Worm (Caenorhabditis elegans) whole organism, L2 larva: ENCODE measurements around the gene C16C10.13.

Source experiments
- F13H6.1 ChIP-seq: sonication (generic microtip); optimal IDR thresholded peaks from 2 replicates; lab custom pipeline; 2016; ENCODE audit warnings: missing genetic modification characterization, missing compliant biosample characterization
- R02D3.7 ChIP-seq: fragments of 150-350 bp; optimal IDR thresholded peaks from 2 replicates; lab custom pipeline; 2014; ENCODE audit warnings: missing biosample characterization, missing genetic modification characterization
- ama-1 ChIP-seq: fragments of 150-350 bp; optimal IDR thresholded peaks from 2 replicates; lab custom pipeline; 2018; ENCODE audit warnings: inconsistent platforms
- blmp-1 ChIP-seq: sonication (generic microtip); optimal IDR thresholded peaks from 2 replicates; lab custom pipeline; 2017; ENCODE audit warnings: missing genetic modification characterization, mild to moderate bottlenecking, missing compliant biosample characterization, antibody characterized with exemption, moderate library complexity; ENCODE audit not compliant: insufficient read depth
- ceh-16 ChIP-seq: fragments of 150-350 bp; optimal IDR thresholded peaks from 2 replicates; lab custom pipeline; 2014; ENCODE audit warnings: missing biosample characterization, missing genetic modification characterization
- ceh-82 ChIP-seq: fragments of 150-350 bp; optimal IDR thresholded peaks from 2 replicates; lab custom pipeline; 2014; ENCODE audit warnings: missing biosample characterization, missing genetic modification characterization
- dmd-4 ChIP-seq: sonication (generic microtip); optimal IDR thresholded peaks from 2 replicates; lab custom pipeline; 2017; ENCODE audit warnings: missing biosample characterization, missing genetic modification characterization
- egl-27 ChIP-seq: sonication (generic microtip); optimal IDR thresholded peaks from 3 replicates; lab custom pipeline; 2017; ENCODE audit warnings: missing biosample characterization, missing genetic modification reagents, missing genetic modification characterization
- elt-1 ChIP-seq: fragments of 150-350 bp; optimal IDR thresholded peaks from 2 replicates; lab custom pipeline; 2014; ENCODE audit warnings: missing biosample characterization, missing genetic modification characterization
- elt-3 ChIP-seq: sonication (generic microtip); optimal IDR thresholded peaks from 2 replicates; lab custom pipeline; 2017; ENCODE audit warnings: missing biosample characterization, missing genetic modification characterization
- fos-1 ChIP-seq: fragments of 150-350 bp; optimal IDR thresholded peaks from 2 replicates; lab custom pipeline; 2014; ENCODE audit warnings: missing biosample characterization, missing genetic modification characterization
- gmeb-1 ChIP-seq: fragments of 150-350 bp; optimal IDR thresholded peaks from 2 replicates; lab custom pipeline; 2014; ENCODE audit warnings: missing biosample characterization, missing genetic modification characterization
- lin-11 ChIP-seq: fragments of 150-350 bp; sonication (generic microtip); optimal IDR thresholded peaks from 2 replicates; lab custom pipeline; 2014; ENCODE audit warnings: missing biosample characterization, missing genetic modification characterization, inconsistent platforms, mixed read lengths
- lin-13 ChIP-seq: fragments of 150-350 bp; optimal IDR thresholded peaks from 2 replicates; lab custom pipeline; 2014; ENCODE audit warnings: missing biosample characterization, missing genetic modification reagents, missing genetic modification characterization
- lsy-2 ChIP-seq, 2 experiments: fragments of 150-350 bp in 1 of 2; sonication (generic microtip) in 1 of 2; optimal IDR thresholded peaks; 2 replicates each; lab custom pipeline; 2014 to 2017; ENCODE audit warnings: missing biosample characterization in 2 of 2, missing genetic modification characterization in 2 of 2
- mab-5 ChIP-seq: fragments of 150-350 bp; optimal IDR thresholded peaks from 2 replicates; lab custom pipeline; 2014; ENCODE audit warnings: missing biosample characterization, missing genetic modification characterization
- mbf-1 ChIP-seq: sonication (generic microtip); optimal IDR thresholded peaks from 2 replicates; lab custom pipeline; 2017; ENCODE audit warnings: missing biosample characterization, missing genetic modification characterization
- mdl-1 ChIP-seq, 2 experiments: fragments of 150-350 bp in 1 of 2; sonication (generic microtip) in 1 of 2; optimal IDR thresholded peaks; 2 replicates each; lab custom pipeline; 2017; ENCODE audit warnings: missing biosample characterization in 2 of 2, missing genetic modification characterization in 2 of 2
- nhr-11 ChIP-seq: fragments of 150-350 bp; optimal IDR thresholded peaks from 2 replicates; lab custom pipeline; 2014; ENCODE audit warnings: missing biosample characterization, missing genetic modification characterization
- nhr-12 ChIP-seq: fragments of 150-350 bp; optimal IDR thresholded peaks from 2 replicates; lab custom pipeline; 2014; ENCODE audit warnings: missing biosample characterization, missing genetic modification characterization
- nhr-21 ChIP-seq: fragments of 150-350 bp; optimal IDR thresholded peaks from 2 replicates; lab custom pipeline; 2014; ENCODE audit warnings: missing biosample characterization, missing genetic modification characterization
- nhr-23 ChIP-seq: fragments of 150-350 bp; optimal IDR thresholded peaks from 2 replicates; lab custom pipeline; 2014; ENCODE audit warnings: missing biosample characterization, missing genetic modification reagents, missing genetic modification characterization
- nhr-25 ChIP-seq: fragments of 150-350 bp; sonication (generic microtip); optimal IDR thresholded peaks from 3 replicates; lab custom pipeline; 2014; ENCODE audit warnings: missing biosample characterization, missing genetic modification characterization
- nhr-6 ChIP-seq: fragments of 150-350 bp; optimal IDR thresholded peaks from 2 replicates; lab custom pipeline; 2014; ENCODE audit warnings: missing biosample characterization, missing genetic modification characterization
- nhr-77 ChIP-seq: fragments of 150-350 bp; optimal IDR thresholded peaks from 2 replicates; lab custom pipeline; 2014; ENCODE audit warnings: missing biosample characterization, missing genetic modification characterization
- sem-4 ChIP-seq: fragments of 150-350 bp; optimal IDR thresholded peaks from 2 replicates; lab custom pipeline; 2014; ENCODE audit warnings: missing biosample characterization, missing genetic modification reagents, missing genetic modification characterization
- skn-1 ChIP-seq: sonication (generic microtip); optimal IDR thresholded peaks from 2 replicates; lab custom pipeline; 2017; ENCODE audit warnings: missing biosample characterization, missing genetic modification characterization
- sma-3 ChIP-seq: sonication (generic microtip); optimal IDR thresholded peaks from 2 replicates; lab custom pipeline; 2016; ENCODE audit warnings: missing genetic modification reagents, missing genetic modification characterization, missing compliant biosample characterization
- unc-39 ChIP-seq: fragments of 150-350 bp; optimal IDR thresholded peaks from 2 replicates; lab custom pipeline; 2014; ENCODE audit warnings: missing biosample characterization, missing genetic modification characterization
- unc-55 ChIP-seq: fragments of 150-350 bp; sonication (generic microtip); optimal IDR thresholded peaks from 3 replicates; lab custom pipeline; 2014; ENCODE audit warnings: missing biosample characterization, missing genetic modification reagents, missing genetic modification characterization
- unc-62 ChIP-seq: fragments of 150-350 bp; optimal IDR thresholded peaks from 2 replicates; lab custom pipeline; 2014; ENCODE audit warnings: missing biosample characterization, missing genetic modification reagents, missing genetic modification characterization
- zag-1 ChIP-seq: fragments of 150-350 bp; optimal IDR thresholded peaks from 2 replicates; lab custom pipeline; 2014; ENCODE audit warnings: missing biosample characterization, missing genetic modification characterization
- ztf-1 ChIP-seq: fragments of 200-800 bp; sonication (Bioruptor generic); conservative IDR thresholded peaks from 2 replicates; pipeline ENCODE4 v1.3.6; 2022; ENCODE audit warnings: missing genetic modification characterization, missing compliant biosample characterization
- ztf-11 ChIP-seq: sonication (generic microtip); optimal IDR thresholded peaks from 2 replicates; lab custom pipeline; 2017; ENCODE audit warnings: missing biosample characterization, missing genetic modification characterization
- ztf-4 ChIP-seq: fragments of 150-350 bp; optimal IDR thresholded peaks from 2 replicates; lab custom pipeline; 2014; ENCODE audit warnings: missing biosample characterization, missing genetic modification characterization

The C16C10.13 gene

ce11 chrIII:4153299-4153698, 22.9 kb upstream of the C16C10.13 start, which contains the start of gene glod-4:
Gene glod-4 (plus strand): TSS chrIII:4153599.
- TF ChIP-seq nhr-12 (tag; lab: Kevin White, UChicago) = no peak
- no peak for TF ChIP-seq R02D3.7 (tag; lab: Kevin White, UChicago)
- TF ChIP-seq ztf-4 (tag; lab: Kevin White, UChicago) = no peak
- no peak for TF ChIP-seq ceh-82 (tag; lab: Kevin White, UChicago)
- TF ChIP-seq ztf-1 = no peak
- TF ChIP-seq unc-62 (GFP tag; lab: Kevin White, UChicago) = no peak
- TF ChIP-seq mab-5 (tag; lab: Kevin White, UChicago) = no peak
- no peak for TF ChIP-seq mbf-1 (tag; lab: Kevin White, UChicago)
- TF ChIP-seq unc-39 (tag; lab: Kevin White, UChicago) = no peak

ce11 chrIII:4157298-4157697, 18.9 kb upstream of the C16C10.13 start, which contains the start of gene C16C10.9:
Gene C16C10.9 (minus strand): TSS chrIII:4157398.
- no peak for TF ChIP-seq lsy-2 (tag; optimal IDR thresholded peaks at IDR 0.05; lab: Kevin White, UChicago)
- no peak for TF ChIP-seq lin-13 (GFP tag; lab: Kevin White, UChicago)
- no peak for TF ChIP-seq ceh-82 (tag; lab: Kevin White, UChicago)
- no peak for TF ChIP-seq fos-1 (tag; lab: Kevin White, UChicago)
- no peak for TF ChIP-seq lin-11 (tag; lab: Kevin White, UChicago)
- TF ChIP-seq nhr-23 = no peak
- no peak for TF ChIP-seq nhr-12 (tag; lab: Kevin White, UChicago)
- TF ChIP-seq blmp-1 (tag; lab: Kevin White, UChicago) = no peak
- TF ChIP-seq skn-1 = no peak
- TF ChIP-seq elt-3 (tag; lab: Kevin White, UChicago) = no peak
- no peak for TF ChIP-seq dmd-4 (tag; lab: Kevin White, UChicago)
- TF ChIP-seq F13H6.1 = no peak
- TF ChIP-seq sem-4 (tag; lab: Kevin White, UChicago) = no peak
- no peak for TF ChIP-seq nhr-6 (tag; lab: Kevin White, UChicago)
- TF ChIP-seq sma-3 (GFP tag; lab: Kevin White, UChicago) = no peak

- TF ChIP-seq mdl-1 (tag; optimal IDR thresholded peaks at IDR 0.05; lab: Kevin White, UChicago) = no peak
- TF ChIP-seq unc-55 (GFP tag; lab: Kevin White, UChicago) = no peak
- no peak for TF ChIP-seq egl-27
- TF ChIP-seq gmeb-1 (tag; lab: Kevin White, UChicago) = no peak
- TF ChIP-seq nhr-21 = no peak
- TF ChIP-seq lin-13 (GFP tag; lab: Kevin White, UChicago) = no peak
- no peak for TF ChIP-seq lsy-2 (tag; optimal IDR thresholded peaks at IDR 0.05; lab: Kevin White, UChicago)
- TF ChIP-seq lin-11 (tag; lab: Kevin White, UChicago) = no peak
- TF ChIP-seq nhr-11 = no peak
- TF ChIP-seq, all 48 proteins: peak for 0
These were observed 15.3 kb upstream of the C16C10.13 start, which contains the start of gene C01G12.16 for ce11 chrIII:4160937-4161336. Gene C01G12.16 (plus strand): TSS chrIII:4161237.

- TF ChIP-seq mbf-1 (tag; lab: Kevin White, UChicago) = no peak
- no peak for TF ChIP-seq nhr-25 (tag; lab: Kevin White, UChicago)
- TF ChIP-seq zag-1 (tag; lab: Kevin White, UChicago) = no peak
- no peak for TF ChIP-seq gmeb-1 (tag; lab: Kevin White, UChicago)
- TF ChIP-seq lsy-2 (tag; optimal IDR thresholded peaks at IDR 0.05; lab: Kevin White, UChicago) = no peak
- TF ChIP-seq ztf-1 = no peak
- no peak for TF ChIP-seq elt-1 (tag; lab: Kevin White, UChicago)
- no peak for TF ChIP-seq nhr-11
- no peak for TF ChIP-seq mdl-1 (tag; optimal IDR thresholded peaks at IDR 0.05; lab: Kevin White, UChicago)
- no peak for TF ChIP-seq nhr-77 (tag; lab: Kevin White, UChicago)
These were observed 12.2 kb upstream of the C16C10.13 start, which contains the start of gene C16C10.8 for ce11 chrIII:4164071-4164470. Gene C16C10.8 (minus strand): TSS chrIII:4164171.

ce11 chrIII:4166745-4167144, 9.5 kb upstream of the C16C10.13 start, which contains the start of gene rnf-5:
Gene rnf-5 (minus strand): TSS chrIII:4166845.
- no peak for TF ChIP-seq ceh-16 (tag; lab: Kevin White, UChicago)
- no peak for TF ChIP-seq ama-1 (lab: Kevin White, UChicago)
- no peak for TF ChIP-seq egl-27
- TF ChIP-seq skn-1 = no peak
- no peak for TF ChIP-seq ztf-11 (tag; lab: Kevin White, UChicago)
- TF ChIP-seq, all 48 proteins: peak for 0
